Fruit fly (Drosophila melanogaster): ENCODE data around the gene CG45690.
A peak's percentile ranks its signal among the peaks of the same experiment; 100 is the strongest.

Gene CG45690

DNA sequence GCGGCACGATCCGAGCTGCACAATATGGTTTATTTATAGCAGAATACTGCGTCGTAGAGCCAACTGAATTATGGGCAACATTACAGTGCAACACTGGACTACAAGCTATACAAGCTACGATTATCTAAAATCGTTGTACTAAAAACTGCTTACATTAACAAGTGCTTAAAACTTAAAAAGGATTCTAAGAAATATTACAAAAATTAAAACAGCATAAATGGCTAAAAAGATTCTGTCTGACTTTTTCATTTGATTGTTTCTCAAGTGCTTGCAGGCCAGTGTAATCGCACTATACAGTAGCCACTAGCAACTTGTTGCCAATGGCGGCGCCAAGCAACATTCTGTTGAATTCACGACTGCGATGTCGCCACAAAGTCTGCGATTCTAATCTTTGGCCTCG lies 41.3 kb upstream of the CG45690 start:
- TF ChIP-seq CG32264 (GFP tag; optimal IDR thresholded peaks at IDR 0.05) (no peak), Jra (GFP tag; optimal IDR thresholded peaks at IDR 0.05) (no peak), CG9705 (GFP tag; optimal IDR thresholded peaks at IDR 0.05) (no peak), Sp1 (GFP tag; optimal IDR thresholded peaks at IDR 0.05) (no peak), N (GFP tag; optimal IDR thresholded peaks at IDR 0.05) (no peak), HLH106 (tag; optimal IDR thresholded peaks at IDR 0.05) (peak; percentile 10), Vsx2 (GFP tag; optimal IDR thresholded peaks at IDR 0.05; ENCODE audit: partially characterized antibody) (no peak), lola (GFP tag; optimal IDR thresholded peaks at IDR 0.05) (no peak), h (GFP tag; optimal IDR thresholded peaks at IDR 0.05) (peak; percentile 63), rgr (GFP tag; optimal IDR thresholded peaks at IDR 0.05) (peak; percentile 48), Hr83 (GFP tag; optimal IDR thresholded peaks at IDR 0.05; ENCODE audit: poor library complexity, severe bottlenecking) (no peak), Rel (GFP tag; optimal IDR thresholded peaks at IDR 0.05) (no peak), Rel (tag; optimal IDR thresholded peaks at IDR 0.05) (no peak), sage (GFP tag; optimal IDR thresholded peaks at IDR 0.05) (no peak), Myc (optimal IDR thresholded peaks at IDR 0.05) (no peak), Dfd (GFP tag; optimal IDR thresholded peaks at IDR 0.05) (no peak), fru (GFP tag; optimal IDR thresholded peaks at IDR 0.05) (peak; percentile 43), psq (GFP tag; optimal IDR thresholded peaks at IDR 0.05) (peak; percentile 12), usp (GFP tag; optimal IDR thresholded peaks at IDR 0.05) (no peak), Hnf4 (GFP tag; optimal IDR thresholded peaks at IDR 0.05) (peak; percentile 24), Mio (GFP tag; optimal IDR thresholded peaks at IDR 0.05) (no peak), dmrt93B (GFP tag; optimal IDR thresholded peaks at IDR 0.05) (peak; percentile 12), woc (GFP tag; optimal IDR thresholded peaks at IDR 0.05) (no peak), ey (GFP tag; optimal IDR thresholded peaks at IDR 0.05) (peak; percentile 54), Abd-B (GFP tag; optimal IDR thresholded peaks at IDR 0.05) (no peak), Hr78 (GFP tag; optimal IDR thresholded peaks at IDR 0.05) (no peak), dl (GFP tag; optimal IDR thresholded peaks at IDR 0.05; ENCODE audit: insufficient read depth in 1 of 2, partially characterized antibody in 2 of 2) (no peak), OdsH (GFP tag; optimal IDR thresholded peaks at IDR 0.05) (peak; percentile 50), foxo (GFP tag; optimal IDR thresholded peaks at IDR 0.05) (peak in 1 of 2 experiments; percentile 34), jim (GFP tag; optimal IDR thresholded peaks at IDR 0.05) (no peak), Dif (GFP tag; optimal IDR thresholded peaks at IDR 0.05; ENCODE audit: partially characterized antibody) (no peak), sv (GFP tag; optimal IDR thresholded peaks at IDR 0.05) (no peak), br (GFP tag; optimal IDR thresholded peaks at IDR 0.05) (peak; percentile 43), brk (GFP tag; optimal IDR thresholded peaks at IDR 0.05) (no peak), tai (GFP tag; optimal IDR thresholded peaks at IDR 0.05) (no peak)

DNA sequence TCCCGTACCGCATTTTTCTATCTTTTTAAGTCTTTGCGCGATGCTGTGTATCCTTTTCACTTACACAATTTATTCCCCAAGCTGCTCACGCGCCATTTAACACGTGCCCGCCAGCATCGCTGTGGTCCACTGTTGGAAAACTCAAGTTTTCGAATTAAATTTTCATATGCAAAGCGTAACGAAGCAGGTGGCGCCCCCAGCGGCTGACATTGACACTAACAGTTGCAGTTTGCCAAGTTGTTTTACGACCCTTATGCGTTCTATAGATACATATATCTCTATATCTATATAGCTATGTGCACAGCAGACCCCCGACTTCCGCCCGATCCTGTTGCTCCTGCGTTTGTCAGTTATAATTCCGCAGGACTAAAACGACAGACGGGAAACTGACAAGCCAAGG lies 32.1 kb upstream of the CG45690 start:
- no peak for TF ChIP-seq Hnf4 (GFP tag; optimal IDR thresholded peaks at IDR 0.05)

- TF ChIP-seq brk (GFP tag; optimal IDR thresholded peaks at IDR 0.05) = no peak
- TF ChIP-seq usp (GFP tag; optimal IDR thresholded peaks at IDR 0.05) = no peak
- TF ChIP-seq Hr78 (GFP tag; optimal IDR thresholded peaks at IDR 0.05) = no peak
- TF ChIP-seq N (GFP tag; optimal IDR thresholded peaks at IDR 0.05) = no peak
- TF ChIP-seq Dif (GFP tag; optimal IDR thresholded peaks at IDR 0.05; ENCODE audit: partially characterized antibody) = no peak
- no peak for TF ChIP-seq lola (GFP tag; optimal IDR thresholded peaks at IDR 0.05)
- no peak for TF ChIP-seq Myc (optimal IDR thresholded peaks at IDR 0.05)
- no peak for TF ChIP-seq CG9705 (GFP tag; optimal IDR thresholded peaks at IDR 0.05)
- no peak for TF ChIP-seq jim (GFP tag; optimal IDR thresholded peaks at IDR 0.05)
- TF ChIP-seq Abd-B (GFP tag; optimal IDR thresholded peaks at IDR 0.05) = no peak
- no peak for TF ChIP-seq Hnf4 (GFP tag; optimal IDR thresholded peaks at IDR 0.05)
- no peak for TF ChIP-seq CG32264 (GFP tag; optimal IDR thresholded peaks at IDR 0.05)
- no peak for TF ChIP-seq pan (optimal IDR thresholded peaks at IDR 0.05)
- TF ChIP-seq h (GFP tag; optimal IDR thresholded peaks at IDR 0.05) = peak; percentile 42
- TF ChIP-seq sv (GFP tag; optimal IDR thresholded peaks at IDR 0.05) = no peak
- peak; percentile 41 for TF ChIP-seq HLH106 (tag; optimal IDR thresholded peaks at IDR 0.05)
- no peak for TF ChIP-seq tai (GFP tag; optimal IDR thresholded peaks at IDR 0.05)
- TF ChIP-seq sage (GFP tag; optimal IDR thresholded peaks at IDR 0.05) = no peak
- peak; percentile 30 for TF ChIP-seq ey (GFP tag; optimal IDR thresholded peaks at IDR 0.05)
- peak in 1 of 2 experiments; percentile 28 for TF ChIP-seq foxo (GFP tag; optimal IDR thresholded peaks at IDR 0.05)
- no peak for TF ChIP-seq OdsH (GFP tag; optimal IDR thresholded peaks at IDR 0.05)
- TF ChIP-seq Sp1 (GFP tag; optimal IDR thresholded peaks at IDR 0.05) = no peak
- no peak for TF ChIP-seq Dfd (GFP tag; optimal IDR thresholded peaks at IDR 0.05)
- no peak for TF ChIP-seq Mio (GFP tag; optimal IDR thresholded peaks at IDR 0.05)
- no peak for TF ChIP-seq woc (GFP tag; optimal IDR thresholded peaks at IDR 0.05)
- TF ChIP-seq fru (GFP tag; optimal IDR thresholded peaks at IDR 0.05) = peak; percentile 31
- TF ChIP-seq rgr (GFP tag; optimal IDR thresholded peaks at IDR 0.05) = peak; percentile 22
- TF ChIP-seq dsf (GFP tag; optimal IDR thresholded peaks at IDR 0.05; ENCODE audit: borderline replicate concordance) = no peak
- no peak for TF ChIP-seq Jra (GFP tag; optimal IDR thresholded peaks at IDR 0.05)
- no peak for TF ChIP-seq Vsx2 (GFP tag; optimal IDR thresholded peaks at IDR 0.05; ENCODE audit: partially characterized antibody)
- no peak for TF ChIP-seq Rel (GFP tag; optimal IDR thresholded peaks at IDR 0.05)
- no peak for TF ChIP-seq Rel (tag; optimal IDR thresholded peaks at IDR 0.05)
- no peak for TF ChIP-seq GATAd (GFP tag; optimal IDR thresholded peaks at IDR 0.05)
- peak; percentile 9 for TF ChIP-seq br (GFP tag; optimal IDR thresholded peaks at IDR 0.05)
- TF ChIP-seq dl (GFP tag; optimal IDR thresholded peaks at IDR 0.05; ENCODE audit: insufficient read depth in 1 of 2, partially characterized antibody in 2 of 2) = no peak
- TF ChIP-seq Hr83 (GFP tag; optimal IDR thresholded peaks at IDR 0.05; ENCODE audit: poor library complexity, severe bottlenecking) = no peak
- no peak for TF ChIP-seq dmrt93B (GFP tag; optimal IDR thresholded peaks at IDR 0.05)
- TF ChIP-seq CrebA (GFP tag; optimal IDR thresholded peaks at IDR 0.05; ENCODE audit: borderline replicate concordance) = no peak
- TF ChIP-seq psq (GFP tag; optimal IDR thresholded peaks at IDR 0.05) = no peak
Observed at dm6 chr2L:10632702-10633101, 25.4 kb upstream of the CG45690 start.
